Worm (Caenorhabditis elegans): ENCODE data around the gene mrps-16.

- TF ChIP-seq ref-1 (GFP tag; conservative IDR thresholded peaks at IDR 0.05) (no peak), flt-1 (GFP tag; IDR thresholded peaks at IDR 0.05) (no peak), tab-1 (GFP tag; IDR thresholded peaks at IDR 0.05) (no peak), cog-1 (tag; optimal IDR thresholded peaks at IDR 0.05) (peak; percentile 17)
Measured at ce11 chrII:5426054-5426453, 48.1 kb upstream of the mrps-16 start.
